Worm (Caenorhabditis elegans): ENCODE data around the gene sqv-8.

Gene sqv-8

ce11 chrII:9601679-9602078 is 45.1 kb upstream of the sqv-8 start (continued):
- TF ChIP-seq cebp-1 (GFP tag; IDR thresholded peaks at IDR 0.05) (0 out of 2 replicates have a peak, but pooled peaks have one; percentile 14), cebp-1 (tag; optimal IDR thresholded peaks at IDR 0.05) (peak; percentile 47), pha-4 (tag; optimal IDR thresholded peaks at IDR 0.05) (peak; percentile 29)

ce11 chrII:9602566-9602965 is 44.2 kb upstream of the sqv-8 start:
- TF ChIP-seq somi-1 (GFP tag; optimal IDR thresholded peaks at IDR 0.05) (no peak), cebp-1 (GFP tag; IDR thresholded peaks at IDR 0.05) (no peak), cebp-1 (tag; optimal IDR thresholded peaks at IDR 0.05) (peak; percentile 31), repo-1 (tag; optimal IDR thresholded peaks at IDR 0.05) (no peak)

DNA sequence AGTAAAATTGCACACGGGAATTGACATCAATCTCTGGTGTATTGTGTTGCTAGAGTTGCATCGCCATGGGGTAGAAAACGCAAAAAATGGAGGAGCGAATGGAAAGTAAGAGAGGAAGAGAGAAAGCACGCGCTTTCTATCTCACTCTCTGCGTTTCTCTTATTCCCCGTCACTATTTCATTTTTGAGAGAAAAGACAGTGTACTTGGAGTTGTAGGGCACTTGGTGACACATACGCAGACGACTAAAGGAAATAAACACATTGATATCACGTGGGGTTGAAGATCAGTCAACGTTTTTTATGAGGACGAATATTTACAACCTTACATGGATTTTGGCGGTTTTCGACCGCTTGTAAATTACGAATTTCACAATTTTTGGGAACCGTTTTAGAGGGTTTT is 43.4 kb upstream of the sqv-8 start:
- TF ChIP-seq F57A8.1 (GFP tag; optimal IDR thresholded peaks at IDR 0.05): no peak
- peak; percentile 87 for TF ChIP-seq madf-10 (tag; optimal IDR thresholded peaks at IDR 0.05)
- no peak for TF ChIP-seq aptf-2 (GFP tag; conservative IDR thresholded peaks at IDR 0.05)
- TF ChIP-seq dox-1 (GFP tag; IDR thresholded peaks at IDR 0.05): peak; percentile 84
- TF ChIP-seq Y79H2A.3 (GFP tag; conservative IDR thresholded peaks at IDR 0.05): no peak
- TF ChIP-seq lin-54 (GFP tag; optimal IDR thresholded peaks at IDR 0.05): peak; percentile 69
- no peak for TF ChIP-seq Y95B8A.8 (GFP tag; IDR thresholded peaks at IDR 0.05)
- TF ChIP-seq F37B4.10 (GFP tag; IDR thresholded peaks at IDR 0.05): no peak
- TF ChIP-seq hrde-1 (tag; optimal IDR thresholded peaks at IDR 0.05; ENCODE audit: borderline replicate concordance): no peak
- no peak for TF ChIP-seq F52B5.7 (tag; optimal IDR thresholded peaks at IDR 0.05)
- no peak for TF ChIP-seq nhr-27 (tag; optimal IDR thresholded peaks at IDR 0.05)
- TF ChIP-seq snpc-3.4 (tag; optimal IDR thresholded peaks at IDR 0.05): no peak
- no peak for TF ChIP-seq mel-28 (tag; optimal IDR thresholded peaks at IDR 0.05; ENCODE audit: borderline replicate concordance)
- TF ChIP-seq ztf-6 (GFP tag; IDR thresholded peaks at IDR 0.05): no peak
- TF ChIP-seq lag-1 (GFP tag; IDR thresholded peaks at IDR 0.05): no peak
- no peak for TF ChIP-seq F10E7.11 (tag; optimal IDR thresholded peaks at IDR 0.05)
- TF ChIP-seq mcd-1 (GFP tag; IDR thresholded peaks at IDR 0.05): peak; percentile 60
- TF ChIP-seq rpc-1 (optimal IDR thresholded peaks at IDR 0.05): no peak
- no peak for TF ChIP-seq rpc-1 (tag; optimal IDR thresholded peaks at IDR 0.05)
- TF ChIP-seq lin-26 (GFP tag; IDR thresholded peaks at IDR 0.05): peak; percentile 21; the same call in 1 of the 2 replicates
- TF ChIP-seq egrh-3 (GFP tag; IDR thresholded peaks at IDR 0.05): no peak
- TF ChIP-seq nhr-80 (tag; optimal IDR thresholded peaks at IDR 0.05): peak; percentile 97
- peak; percentile 61; the same call in 1 of the 2 replicates for TF ChIP-seq C06A6.2 (GFP tag; conservative IDR thresholded peaks at IDR 0.05)
- TF ChIP-seq nfyb-1 (GFP tag; IDR thresholded peaks at IDR 0.05): peak; percentile 85
- TF ChIP-seq pbrm-1 (GFP tag; IDR thresholded peaks at IDR 0.05): peak; percentile 66
- no peak for TF ChIP-seq xnd-1 (tag; optimal IDR thresholded peaks at IDR 0.05)
- TF ChIP-seq nfya-1 (tag; optimal IDR thresholded peaks at IDR 0.05; ENCODE audit: borderline replicate concordance, insufficient read depth): no peak
- TF ChIP-seq lin-40 (tag; optimal IDR thresholded peaks at IDR 0.05): peak; percentile 94
- TF ChIP-seq ZK185.1 (tag; optimal IDR thresholded peaks at IDR 0.05; ENCODE audit: poor library complexity, severe bottlenecking): peak; percentile 59
- no peak for TF ChIP-seq D2030.7 (GFP tag; IDR thresholded peaks at IDR 0.05)
- no peak for TF ChIP-seq madf-6 (GFP tag; IDR thresholded peaks at IDR 0.05)
- no peak for TF ChIP-seq B0261.1 (tag; optimal IDR thresholded peaks at IDR 0.05)
- no peak for TF ChIP-seq B0019.2 (GFP tag; conservative IDR thresholded peaks at IDR 0.05)
- peak; percentile 57; the same call in 1 of the 2 replicates for TF ChIP-seq ekl-4 (GFP tag; IDR thresholded peaks at IDR 0.05)
- TF ChIP-seq chd-7 (tag; optimal IDR thresholded peaks at IDR 0.05): peak; percentile 92
- TF ChIP-seq nfya-2 (GFP tag; IDR thresholded peaks at IDR 0.05): no peak
- peak; percentile 75 for TF ChIP-seq tlf-1 (GFP tag; optimal IDR thresholded peaks at IDR 0.05)
- TF ChIP-seq attf-5 (GFP tag; optimal IDR thresholded peaks at IDR 0.05): peak; percentile 91
- TF ChIP-seq ztf-22 (GFP tag; optimal IDR thresholded peaks at IDR 0.05): peak; percentile 90
- peak; percentile 79 for TF ChIP-seq ztf-3 (GFP tag; optimal IDR thresholded peaks at IDR 0.05)
- TF ChIP-seq lsl-1 (GFP tag; optimal IDR thresholded peaks at IDR 0.05): no peak

Measured in whole organism, young adult.